Fruit fly (Drosophila melanogaster) whole organism, embryonic: ENCODE results near the gene CG9008.

ENCODE experiments used
- Asciz ChIP-seq: fragments of 200-800 bp; sonication (Bioruptor generic); optimal IDR thresholded peaks from 2 replicates; lab custom pipeline; 2017; ENCODE audit warnings: missing biosample characterization, mild to moderate bottlenecking, missing genetic modification characterization, missing genetic modification reagents
- B-H1 ChIP-seq: fragments of 200-800 bp; sonication (Bioruptor generic); IDR thresholded peaks from 3 replicates; pipeline ENCODE4 v1.3.6; 2022; ENCODE audit warnings: missing biosample characterization, missing genetic modification characterization
- BEAF-32 ChIP-seq: fragments of 200-800 bp; sonication (Bioruptor generic); optimal IDR thresholded peaks from 3 replicates; lab custom pipeline; 2017; ENCODE audit warnings: missing biosample characterization, missing genetic modification characterization, mild to moderate bottlenecking, moderate library complexity, missing genetic modification reagents
- Bteb2 ChIP-seq: fragments of 200-800 bp; sonication (Bioruptor generic); optimal IDR thresholded peaks from 2 replicates; lab custom pipeline; 2016; ENCODE audit warnings: missing biosample characterization, missing genetic modification characterization
- CG1024 ChIP-seq: fragments of 200-800 bp; sonication (Bioruptor generic); IDR thresholded peaks from 2 replicates; pipeline ENCODE4 v1.3.6; 2022; ENCODE audit warnings: missing biosample characterization, missing genetic modification characterization
- CG10979 ChIP-seq: fragments of 200-800 bp; sonication (Bioruptor generic); optimal IDR thresholded peaks from 2 replicates; lab custom pipeline; 2018; ENCODE audit warnings: missing biosample characterization, mild to moderate bottlenecking, missing genetic modification characterization, moderate library complexity
- CG14441 ChIP-seq: fragments of 200-800 bp; sonication (Bioruptor generic); IDR thresholded peaks from 2 replicates; pipeline ENCODE4 v1.3.6; 2022; ENCODE audit warnings: missing biosample characterization, missing genetic modification characterization
- CG14965 ChIP-seq: fragments of 200-800 bp; sonication (Bioruptor generic); optimal IDR thresholded peaks from 2 replicates; lab custom pipeline; 2016; ENCODE audit warnings: missing biosample characterization, missing genetic modification characterization, borderline replicate concordance
- CG15073 ChIP-seq: fragments of 200-800 bp; sonication (Bioruptor generic); optimal IDR thresholded peaks from 2 replicates; lab custom pipeline; 2016; ENCODE audit warnings: missing biosample characterization, missing genetic modification characterization
- CG17328 ChIP-seq: fragments of 200-800 bp; sonication (Bioruptor generic); IDR thresholded peaks from 2 replicates; pipeline ENCODE4 v1.3.6; 2022; ENCODE audit warnings: missing biosample characterization, missing genetic modification characterization
- CG1792 ChIP-seq: fragments of 200-800 bp; sonication (Bioruptor generic); optimal IDR thresholded peaks from 2 replicates; lab custom pipeline; 2016; ENCODE audit warnings: missing biosample characterization, missing genetic modification characterization
- CG18619 ChIP-seq: fragments of 200-800 bp; sonication (Bioruptor generic); optimal IDR thresholded peaks from 3 replicates; lab custom pipeline; 2017; ENCODE audit warnings: missing biosample characterization, mild to moderate bottlenecking, missing genetic modification characterization
- CG18764 ChIP-seq: fragments of 200-800 bp; sonication (Bioruptor generic); optimal IDR thresholded peaks from 3 replicates; lab custom pipeline; 2016; ENCODE audit warnings: missing biosample characterization, missing genetic modification characterization
- CG2875 ChIP-seq: fragments of 200-800 bp; sonication (Bioruptor generic); optimal IDR thresholded peaks from 2 replicates; lab custom pipeline; 2017; ENCODE audit warnings: missing biosample characterization, mild to moderate bottlenecking, missing genetic modification characterization, missing genetic modification reagents
- CG30403 ChIP-seq: fragments of 200-800 bp; sonication (Bioruptor generic); optimal IDR thresholded peaks from 3 replicates; lab custom pipeline; 2016; ENCODE audit warnings: missing biosample characterization, missing genetic modification characterization
- CG30431 ChIP-seq: fragments of 200-800 bp; sonication (Bioruptor generic); optimal IDR thresholded peaks from 2 replicates; lab custom pipeline; 2017; ENCODE audit warnings: missing biosample characterization, missing genetic modification characterization
- CG4707 ChIP-seq: fragments of 200-800 bp; sonication (Bioruptor generic); optimal IDR thresholded peaks from 2 replicates; lab custom pipeline; 2018; ENCODE audit warnings: missing biosample characterization, mild to moderate bottlenecking, missing genetic modification characterization, moderate library complexity
- CG6813 ChIP-seq: fragments of 200-800 bp; sonication (Bioruptor generic); optimal IDR thresholded peaks from 2 replicates; lab custom pipeline; 2017; ENCODE audit warnings: missing biosample characterization, missing genetic modification characterization, mild to moderate bottlenecking, moderate library complexity, missing genetic modification reagents
- CG7839 ChIP-seq: fragments of 200-800 bp; sonication (Bioruptor generic); optimal IDR thresholded peaks from 3 replicates; lab custom pipeline; 2018; ENCODE audit warnings: missing biosample characterization, mild to moderate bottlenecking, missing genetic modification characterization, moderate library complexity
- Drgx ChIP-seq: fragments of 200-800 bp; sonication (Bioruptor generic); IDR thresholded peaks from 2 replicates; pipeline ENCODE4 v1.3.6; 2022; ENCODE audit warnings: missing biosample characterization, missing genetic modification characterization
- Gug ChIP-seq: fragments of 200-800 bp; sonication (Bioruptor generic); IDR thresholded peaks from 4 replicates; pipeline ENCODE4 v1.3.6; 2022; ENCODE audit warnings: missing biosample characterization, missing genetic modification characterization
- HLH54F ChIP-seq: fragments of 200-800 bp; sonication (Bioruptor generic); optimal IDR thresholded peaks from 3 replicates; lab custom pipeline; 2016; ENCODE audit warnings: missing biosample characterization, missing genetic modification characterization
- Hmr ChIP-seq: fragments of 200-800 bp; sonication (Bioruptor generic); optimal IDR thresholded peaks from 3 replicates; lab custom pipeline; 2017; ENCODE audit warnings: mild to moderate bottlenecking, missing biosample characterization, missing genetic modification reagents, missing genetic modification characterization
- Meics ChIP-seq: fragments of 200-800 bp; sonication (Bioruptor generic); optimal IDR thresholded peaks from 2 replicates; lab custom pipeline; 2017; ENCODE audit warnings: missing biosample characterization, mild to moderate bottlenecking, missing genetic modification characterization
- Myb ChIP-seq: fragments of 200-800 bp; sonication (Bioruptor generic); optimal IDR thresholded peaks from 2 replicates; lab custom pipeline; 2016; ENCODE audit warnings: missing biosample characterization, missing genetic modification characterization
- NfI ChIP-seq: fragments of 200-800 bp; sonication (Bioruptor generic); optimal IDR thresholded peaks from 3 replicates; lab custom pipeline; 2018; ENCODE audit warnings: missing biosample characterization, mild to moderate bottlenecking, missing genetic modification characterization, moderate library complexity
- Oli ChIP-seq: fragments of 200-800 bp; sonication (Bioruptor generic); optimal IDR thresholded peaks from 2 replicates; lab custom pipeline; 2018; ENCODE audit warnings: missing biosample characterization, mild to moderate bottlenecking, missing genetic modification characterization, moderate library complexity
- Sox102F ChIP-seq: fragments of 200-800 bp; sonication (Bioruptor generic); optimal IDR thresholded peaks from 2 replicates; lab custom pipeline; 2018; ENCODE audit warnings: missing biosample characterization, mild to moderate bottlenecking, missing genetic modification characterization, moderate library complexity
- Taf1 ChIP-seq: fragments of 200-800 bp; sonication (Bioruptor generic); IDR thresholded peaks from 2 replicates; pipeline ENCODE4 v1.3.6; 2022; ENCODE audit warnings: missing biosample characterization, missing genetic modification characterization
- Trl ChIP-seq, 3 experiments: fragments of >200 bp in 2 of 3; fragments of 200-800 bp in 1 of 3; sonication (Bioruptor generic) in 1 of 3; optimal IDR thresholded peaks; 2 replicates in 1 of 3; 3 replicates in 2 of 3; lab custom pipeline; 2016 to 2017; ENCODE audit warnings: missing biosample characterization in 1 of 3, missing genetic modification characterization in 1 of 3
- ab ChIP-seq: fragments of 200-800 bp; sonication (Bioruptor generic); optimal IDR thresholded peaks from 2 replicates; lab custom pipeline; 2016; ENCODE audit warnings: missing biosample characterization, missing genetic modification characterization
- chinmo ChIP-seq: fragments of 200-800 bp; sonication (Bioruptor generic); IDR thresholded peaks from 4 replicates; pipeline ENCODE4 v1.3.6; 2022; ENCODE audit warnings: missing biosample characterization, missing genetic modification characterization; ENCODE audit not compliant: partially characterized antibody
- dimm ChIP-seq: fragments of 200-800 bp; sonication (Bioruptor generic); IDR thresholded peaks from 2 replicates; pipeline ENCODE4 v1.3.6; 2022; ENCODE audit warnings: missing biosample characterization, missing genetic modification characterization
- dmrt11E ChIP-seq: fragments of 200-800 bp; sonication (Bioruptor generic); optimal IDR thresholded peaks from 3 replicates; lab custom pipeline; 2018; ENCODE audit warnings: missing biosample characterization, mild to moderate bottlenecking, missing genetic modification characterization, moderate library complexity
- dmrt99B ChIP-seq: fragments of 200-800 bp; sonication (Bioruptor generic); optimal IDR thresholded peaks from 2 replicates; lab custom pipeline; 2018; ENCODE audit warnings: missing biosample characterization, mild to moderate bottlenecking, missing genetic modification characterization, moderate library complexity
- hb ChIP-seq: fragments of 200-800 bp; sonication (Bioruptor generic); IDR thresholded peaks from 3 replicates; pipeline ENCODE4 v1.3.6; 2022; ENCODE audit warnings: missing biosample characterization, missing genetic modification characterization; ENCODE audit not compliant: partially characterized antibody
- hth ChIP-seq: fragments of >200 bp; optimal IDR thresholded peaks from 2 replicates; lab custom pipeline; 2017; ENCODE audit warnings: inconsistent platforms
- jigr1 ChIP-seq: fragments of 200-800 bp; sonication (Bioruptor generic); IDR thresholded peaks from 3 replicates; pipeline ENCODE4 v1.3.6; 2022; ENCODE audit warnings: missing biosample characterization, missing genetic modification characterization
- otp ChIP-seq: fragments of 200-800 bp; sonication (Bioruptor generic); IDR thresholded peaks from 3 replicates; pipeline ENCODE4, ENCODE4 v1.3.6; 2022; ENCODE audit warnings: missing biosample characterization, missing genetic modification characterization
- prd ChIP-seq, 3 experiments: fragments of >200 bp in 2 of 3; fragments of 200-800 bp in 1 of 3; sonication (Bioruptor generic) in 1 of 3; optimal IDR thresholded peaks in 2 of 3; IDR thresholded peaks in 1 of 3; 2 replicates in 2 of 3; 3 replicates in 1 of 3; pipeline versions ENCODE4 v1.3.6 to Lab custom; 2017 to 2022; ENCODE audit warnings: missing biosample characterization in 1 of 3, missing genetic modification characterization in 1 of 3
- rib ChIP-seq: fragments of 200-800 bp; sonication (Bioruptor generic); IDR thresholded peaks from 2 replicates; pipeline ENCODE4 v1.3.6; 2022; ENCODE audit warnings: missing biosample characterization, missing genetic modification characterization
- schlank ChIP-seq: fragments of 200-800 bp; sonication (Bioruptor generic); optimal IDR thresholded peaks from 2 replicates; lab custom pipeline; 2018; ENCODE audit warnings: missing biosample characterization, mild to moderate bottlenecking, missing genetic modification characterization
- scrt ChIP-seq: fragments of 200-800 bp; sonication (Bioruptor generic); optimal IDR thresholded peaks from 2 replicates; lab custom pipeline; 2018; ENCODE audit warnings: missing biosample characterization, mild to moderate bottlenecking, missing genetic modification characterization, moderate library complexity
- sima ChIP-seq: fragments of 200-800 bp; sonication (Bioruptor generic); optimal IDR thresholded peaks from 2 replicates; lab custom pipeline; 2016; ENCODE audit warnings: missing biosample characterization, missing genetic modification characterization
- slbo ChIP-seq: fragments of 200-800 bp; sonication (Bioruptor generic); IDR thresholded peaks from 2 replicates; pipeline ENCODE4 v1.3.6; 2022; ENCODE audit warnings: missing biosample characterization, missing genetic modification characterization
- zf30C ChIP-seq: fragments of 200-800 bp; sonication (Bioruptor generic); optimal IDR thresholded peaks from 3 replicates; lab custom pipeline; 2018; ENCODE audit warnings: missing biosample characterization, mild to moderate bottlenecking, missing genetic modification characterization
- zfh1 ChIP-seq: fragments of 200-800 bp; sonication (Bioruptor generic); IDR thresholded peaks from 3 replicates; pipeline ENCODE4 v1.3.6; 2022; ENCODE audit warnings: missing biosample characterization, missing genetic modification characterization

CG9008 gene

dm6 chr2L:13780109-13780947, at the start of gene CG9008, which contains the start of gene p38b (continued):
- TF ChIP-seq CG30431: peak; percentile 46
- TF ChIP-seq Oli: peak; percentile 87
- TF ChIP-seq Gug (GFP tag; lab: Robert Waterston, UW): peak; percentile 76; the same call in 3 of the 4 replicates
- no peak for TF ChIP-seq Drgx (GFP tag; lab: Robert Waterston, UW)
- TF ChIP-seq rib (GFP tag; lab: Robert Waterston, UW): no peak
- no peak for TF ChIP-seq hb (GFP tag; lab: Robert Waterston, UW)
- TF ChIP-seq otp (GFP tag; lab: Robert Waterston, UW): 0 out of 3 replicates have a peak, but pooled peaks have one; percentile 43
- peak; percentile 91 for TF ChIP-seq CG30403 (GFP tag; lab: Kevin White, UChicago)
- no peak for TF ChIP-seq CG15073
- TF ChIP-seq CG18764 (GFP tag; lab: Kevin White, UChicago): peak; percentile 26
- TF ChIP-seq CG18619 (GFP tag; lab: Kevin White, UChicago): peak; percentile 90
- no peak for TF ChIP-seq hth (lab: Kevin White, UChicago)
- TF ChIP-seq CG17328 (GFP tag; lab: Robert Waterston, UW): peak; percentile 22; the same call in 1 of the 2 replicates
- TF ChIP-seq Taf1: no peak
- peak; percentile 44; the same call in 1 of the 2 replicates for TF ChIP-seq CG14441 (GFP tag; lab: Robert Waterston, UW)
- TF ChIP-seq jigr1: no peak
- no peak for TF ChIP-seq schlank (tag; lab: Kevin White, UChicago)
- peak; percentile 69 for TF ChIP-seq dmrt11E (tag; lab: Kevin White, UChicago)
- no peak for TF ChIP-seq prd (optimal IDR thresholded peaks at IDR 0.05; lab: Kevin White, UChicago)
- peak; percentile 73 for TF ChIP-seq prd (GFP tag; IDR thresholded peaks at IDR 0.05; lab: Robert Waterston, UW)
- TF ChIP-seq HLH54F (GFP tag; lab: Kevin White, UChicago): peak; percentile 44
- peak; percentile 41 for TF ChIP-seq CG6813 (GFP tag; lab: Kevin White, UChicago)
- TF ChIP-seq B-H1 (GFP tag; lab: Robert Waterston, UW): peak; percentile 10; the same call in 1 of the 3 replicates
- TF ChIP-seq Myb: no peak
- peak; percentile 14 for TF ChIP-seq CG2875 (GFP tag; lab: Kevin White, UChicago)
- peak; percentile 73 for TF ChIP-seq Asciz (GFP tag; lab: Kevin White, UChicago)
- TF ChIP-seq NfI (GFP tag; lab: Kevin White, UChicago): peak; percentile 71
- no peak for TF ChIP-seq CG1024 (GFP tag; lab: Robert Waterston, UW)
- TF ChIP-seq scrt: peak; percentile 80
- no peak for TF ChIP-seq Bteb2
- TF ChIP-seq Sox102F: peak; percentile 80
- no peak for TF ChIP-seq Trl (optimal IDR thresholded peaks at IDR 0.05; lab: Kevin White, UChicago)
- TF ChIP-seq Trl (GFP tag; optimal IDR thresholded peaks at IDR 0.05; lab: Kevin White, UChicago): no peak
- peak; percentile 74 for TF ChIP-seq slbo (GFP tag; lab: Robert Waterston, UW)
- TF ChIP-seq Hmr (GFP tag; lab: Kevin White, UChicago): peak; percentile 89
- TF ChIP-seq sima (GFP tag; lab: Kevin White, UChicago): no peak
- peak; percentile 89 for TF ChIP-seq dmrt99B (tag; lab: Kevin White, UChicago)
- TF ChIP-seq ab (GFP tag; lab: Kevin White, UChicago): no peak
- no peak for TF ChIP-seq zf30C
- no peak for TF ChIP-seq dimm (GFP tag; lab: Robert Waterston, UW)
- peak; percentile 83 for TF ChIP-seq CG10979 (tag; lab: Kevin White, UChicago)
- TF ChIP-seq CG4707: no peak
- TF ChIP-seq BEAF-32 (GFP tag; lab: Kevin White, UChicago): peak; percentile 61
- TF ChIP-seq CG1792: no peak
- peak; percentile 93 for TF ChIP-seq CG7839 (tag; lab: Kevin White, UChicago)
- peak; percentile 93 for TF ChIP-seq Meics (GFP tag; lab: Kevin White, UChicago)
- peak; percentile 48; the same call in 2 of the 3 replicates for TF ChIP-seq zfh1
- no peak for TF ChIP-seq CG14965 (GFP tag; lab: Kevin White, UChicago)
- TF ChIP-seq chinmo (GFP tag; lab: Robert Waterston, UW): 0 out of 4 replicates have a peak, but pooled peaks have one; percentile 67
